Fruit fly (Drosophila melanogaster): Measurements from ENCODE around the gene nero.

nero gene

dm6 chr3R:31698143-31698776 lies 49.1 kb downstream of the nero start (continued):
- TF ChIP-seq ss (GFP tag; optimal IDR thresholded peaks at IDR 0.05) (peak; percentile 91 to 92), Sox14 (GFP tag; optimal IDR thresholded peaks at IDR 0.05) (peak; percentile 89), CG6163 (GFP tag; IDR thresholded peaks at IDR 0.05) (peak; percentile 92), dac (GFP tag; optimal IDR thresholded peaks at IDR 0.05) (no peak), acj6 (GFP tag; optimal IDR thresholded peaks at IDR 0.05) (peak; percentile 86), CG11294 (GFP tag; IDR thresholded peaks at IDR 0.05) (no peak), CG10669 (GFP tag; optimal IDR thresholded peaks at IDR 0.05) (peak; percentile 92), CG32006 (GFP tag; optimal IDR thresholded peaks at IDR 0.05) (peak; percentile 33), OdsH (GFP tag; optimal IDR thresholded peaks at IDR 0.05) (peak; percentile 86), Lpt (GFP tag; optimal IDR thresholded peaks at IDR 0.05) (peak; percentile 46), Met (GFP tag; optimal IDR thresholded peaks at IDR 0.05) (peak; percentile 95), pdm3 (GFP tag; optimal IDR thresholded peaks at IDR 0.05) (peak; percentile 84), cyc (GFP tag; optimal IDR thresholded peaks at IDR 0.05) (peak; percentile 96)

DNA sequence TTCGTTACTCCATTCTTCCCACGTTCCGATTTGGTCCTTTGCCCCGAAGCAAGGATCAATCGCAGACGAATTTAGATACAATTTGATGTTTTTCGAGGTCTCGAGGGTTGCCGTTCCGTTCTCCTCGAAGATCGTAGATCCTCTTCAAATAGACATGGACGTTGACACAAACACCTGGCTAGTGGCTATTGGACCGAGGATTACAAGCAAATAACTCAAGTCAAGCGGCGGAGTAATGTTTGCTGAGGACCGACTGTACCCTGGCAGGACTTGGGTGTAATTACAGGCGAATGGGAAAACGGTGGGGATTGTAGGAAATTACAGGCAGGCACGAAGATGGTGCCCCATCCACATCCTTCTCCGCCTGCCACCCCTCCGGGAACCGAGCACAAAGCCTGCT lies 49.8 kb downstream of the nero start:
- TF ChIP-seq CG16779 (tag; optimal IDR thresholded peaks at IDR 0.05), result no peak

DNA sequence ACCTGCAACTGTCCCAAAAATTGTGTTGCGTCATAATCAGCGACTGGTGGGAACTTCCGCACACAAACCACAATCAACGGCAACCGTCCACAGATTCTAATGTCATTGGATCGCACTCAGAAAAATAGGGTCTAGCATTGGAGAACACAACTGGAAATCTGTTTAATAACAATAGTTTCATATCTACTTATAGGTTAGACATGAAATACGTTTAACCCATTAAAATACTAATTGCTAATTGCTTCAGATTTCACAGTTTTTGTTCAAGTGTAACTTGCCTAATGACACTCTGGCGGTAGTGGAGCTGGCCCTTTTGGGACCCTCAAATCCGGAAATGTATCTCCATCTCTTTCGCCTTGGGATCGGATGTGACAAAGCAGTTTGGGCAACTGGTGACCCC lies 50.7 kb downstream of the nero start:
- TF ChIP-seq Gug (GFP tag; IDR thresholded peaks at IDR 0.05) (no peak), Sox15 (GFP tag; optimal IDR thresholded peaks at IDR 0.05) (no peak), CG8319 (GFP tag; optimal IDR thresholded peaks at IDR 0.05) (no peak), CG3919 (GFP tag; optimal IDR thresholded peaks at IDR 0.05) (no peak), topi (GFP tag; optimal IDR thresholded peaks at IDR 0.05) (no peak), CG34406 (GFP tag; optimal IDR thresholded peaks at IDR 0.05) (no peak), net (GFP tag; optimal IDR thresholded peaks at IDR 0.05) (no peak), CG10669 (GFP tag; optimal IDR thresholded peaks at IDR 0.05) (no peak), CG1621 (tag; optimal IDR thresholded peaks at IDR 0.05) (no peak), lz (GFP tag; optimal IDR thresholded peaks at IDR 0.05) (no peak), CG32006 (GFP tag; optimal IDR thresholded peaks at IDR 0.05) (no peak), Hr4 (GFP tag; optimal IDR thresholded peaks at IDR 0.05) (no peak), dsx (GFP tag; optimal IDR thresholded peaks at IDR 0.05; ENCODE audit: poor library complexity, severe bottlenecking) (no peak), CG8119 (GFP tag; IDR thresholded peaks at IDR 0.05) (no peak)

Measured in whole organism, prepupa.